Worm (Caenorhabditis elegans): ENCODE measurements around the gene ref-1.

Gene ref-1

DNA sequence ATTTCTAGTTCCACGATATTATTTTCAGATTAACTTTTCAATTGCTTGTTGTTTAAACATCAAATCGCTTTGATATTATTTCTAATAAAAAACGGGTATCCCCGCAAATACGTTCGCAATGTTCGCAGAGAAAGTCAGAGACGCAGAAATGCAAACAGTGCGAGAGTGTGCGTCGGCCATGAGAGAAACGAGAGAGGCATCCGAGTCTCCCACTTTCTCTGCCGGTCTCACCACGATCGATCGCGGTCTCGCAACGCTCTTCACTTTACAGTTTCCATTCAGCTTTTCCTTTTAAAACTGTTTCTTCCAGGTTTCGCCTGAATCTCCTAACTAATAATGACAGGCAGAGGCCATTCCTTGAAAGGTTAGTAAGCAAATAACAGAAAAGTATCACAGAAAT lies 43.9 kb upstream of the ref-1 start, which contains the start of gene F33H1.4:
TSS of gene F33H1.4 (plus strand) at position 311 of the 400 bp plus-strand sequence.
- TF ChIP-seq nhr-237 (tag; optimal IDR thresholded peaks at IDR 0.05): no peak
- TF ChIP-seq fos-1 (tag; optimal IDR thresholded peaks at IDR 0.05): peak; percentile 38
- peak; percentile 48 for TF ChIP-seq sma-9 (GFP tag; optimal IDR thresholded peaks at IDR 0.05)
- TF ChIP-seq sma-9 (tag; optimal IDR thresholded peaks at IDR 0.05): no peak
- peak; percentile 37 for TF ChIP-seq lin-11 (tag; optimal IDR thresholded peaks at IDR 0.05)
- TF ChIP-seq lsy-2 (tag; optimal IDR thresholded peaks at IDR 0.05): peak; percentile 61 to 96
- TF ChIP-seq nhr-11 (tag; optimal IDR thresholded peaks at IDR 0.05): no peak
- no peak for TF ChIP-seq snpc-4 (tag; optimal IDR thresholded peaks at IDR 0.05)
- TF ChIP-seq R02D3.7 (tag; optimal IDR thresholded peaks at IDR 0.05): no peak
- no peak for TF ChIP-seq ama-1 (optimal IDR thresholded peaks at IDR 0.05)
- TF ChIP-seq nhr-21 (tag; optimal IDR thresholded peaks at IDR 0.05): peak; percentile 44
- TF ChIP-seq mdl-1 (tag; optimal IDR thresholded peaks at IDR 0.05): no peak
- TF ChIP-seq ztf-1 (GFP tag; conservative IDR thresholded peaks at IDR 0.05): no peak
- no peak for TF ChIP-seq nhr-12 (tag; optimal IDR thresholded peaks at IDR 0.05)
- TF ChIP-seq nhr-129 (tag; optimal IDR thresholded peaks at IDR 0.05): peak; percentile 47
- no peak for TF ChIP-seq aly-2 (tag; optimal IDR thresholded peaks at IDR 0.05)
- no peak for TF ChIP-seq peb-1 (tag; optimal IDR thresholded peaks at IDR 0.05)
- no peak for TF ChIP-seq nhr-23 (tag; optimal IDR thresholded peaks at IDR 0.05)
- TF ChIP-seq nhr-25 (tag; optimal IDR thresholded peaks at IDR 0.05): no peak
- TF ChIP-seq C34F6.9 (tag; optimal IDR thresholded peaks at IDR 0.05): peak; percentile 76
- TF ChIP-seq unc-62 (GFP tag; optimal IDR thresholded peaks at IDR 0.05): no peak
- TF ChIP-seq dmd-4 (tag; optimal IDR thresholded peaks at IDR 0.05): no peak
- TF ChIP-seq unc-55 (GFP tag; optimal IDR thresholded peaks at IDR 0.05): peak; percentile 71
- TF ChIP-seq blmp-1 (tag; optimal IDR thresholded peaks at IDR 0.05; ENCODE audit: insufficient read depth): peak; percentile 68
- peak; percentile 24 for TF ChIP-seq sma-3 (GFP tag; optimal IDR thresholded peaks at IDR 0.05)
- TF ChIP-seq elt-1 (tag; optimal IDR thresholded peaks at IDR 0.05): no peak
- no peak for TF ChIP-seq ZK546.5 (tag; optimal IDR thresholded peaks at IDR 0.05)
- no peak for TF ChIP-seq egl-27 (tag; optimal IDR thresholded peaks at IDR 0.05)
- no peak for TF ChIP-seq ceh-82 (tag; optimal IDR thresholded peaks at IDR 0.05)
- TF ChIP-seq nhr-6 (tag; optimal IDR thresholded peaks at IDR 0.05): no peak
- TF ChIP-seq lin-13 (GFP tag; optimal IDR thresholded peaks at IDR 0.05): peak; percentile 98

DNA sequence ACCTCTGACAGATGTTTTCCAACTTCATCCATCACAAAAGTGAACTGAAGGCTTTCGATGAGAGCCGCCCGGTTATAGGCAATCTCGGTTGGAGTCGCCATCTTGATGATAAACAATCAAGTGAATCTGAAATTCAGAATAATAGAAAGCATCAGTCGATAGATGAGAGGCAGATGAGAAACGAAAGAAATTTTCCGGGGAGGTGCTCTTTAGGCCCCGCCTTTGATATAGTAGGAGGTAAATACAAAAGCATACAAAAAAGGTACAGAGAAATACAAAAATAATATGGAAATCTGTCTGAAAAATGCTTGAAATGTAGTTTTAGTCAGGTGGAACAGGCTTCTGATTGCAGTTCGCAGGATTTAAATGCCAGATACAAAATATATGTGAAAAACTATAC lies 35.6 kb upstream of the ref-1 start, which contains the start of gene srd-1:
TSS of gene srd-1 (minus strand) at position 101 of the 400 bp plus-strand sequence.
- TF ChIP-seq mbf-1 (tag; optimal IDR thresholded peaks at IDR 0.05): no peak
- no peak for TF ChIP-seq F13H6.1 (tag; optimal IDR thresholded peaks at IDR 0.05)
- TF ChIP-seq peb-1 (tag; optimal IDR thresholded peaks at IDR 0.05): no peak
- TF ChIP-seq ztf-4 (tag; optimal IDR thresholded peaks at IDR 0.05): no peak
- TF ChIP-seq aly-2 (tag; optimal IDR thresholded peaks at IDR 0.05): no peak
- no peak for TF ChIP-seq lin-39 (tag; optimal IDR thresholded peaks at IDR 0.05)
- no peak for TF ChIP-seq elt-1 (tag; optimal IDR thresholded peaks at IDR 0.05)
- no peak for TF ChIP-seq sma-9 (GFP tag; optimal IDR thresholded peaks at IDR 0.05)
- TF ChIP-seq sma-9 (tag; optimal IDR thresholded peaks at IDR 0.05): no peak
- no peak for TF ChIP-seq snpc-4 (tag; optimal IDR thresholded peaks at IDR 0.05)
- no peak for TF ChIP-seq blmp-1 (tag; optimal IDR thresholded peaks at IDR 0.05; ENCODE audit: insufficient read depth)

DNA sequence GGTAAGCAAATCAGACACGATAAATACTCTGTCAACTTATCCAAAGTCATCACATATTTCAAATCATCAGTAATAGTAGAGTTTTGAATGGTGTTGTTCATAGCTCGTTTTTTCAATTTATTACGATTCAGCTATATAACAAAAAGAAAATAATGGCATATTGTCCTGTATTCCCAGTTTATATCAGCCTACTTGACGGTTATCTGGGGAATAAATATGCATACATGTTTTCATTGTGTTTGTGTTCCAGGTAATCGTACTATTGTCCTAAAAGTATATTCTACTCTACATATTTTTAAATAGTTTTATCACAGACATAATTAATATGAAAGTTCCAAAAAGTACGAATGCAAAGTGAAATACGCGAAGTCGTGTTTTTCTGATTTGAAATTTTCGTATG lies 30.5 kb upstream of the ref-1 start, which contains the start of gene srd-2:
TSS of gene srd-2 (minus strand) at position 101 of the 400 bp plus-strand sequence.
- no peak for TF ChIP-seq nhr-77 (tag; optimal IDR thresholded peaks at IDR 0.05)
- no peak for TF ChIP-seq dmd-4 (tag; optimal IDR thresholded peaks at IDR 0.05)
- TF ChIP-seq unc-55 (GFP tag; optimal IDR thresholded peaks at IDR 0.05): no peak
- TF ChIP-seq nhr-25 (tag; optimal IDR thresholded peaks at IDR 0.05): no peak
- no peak for TF ChIP-seq R02D3.7 (tag; optimal IDR thresholded peaks at IDR 0.05)
- TF ChIP-seq ztf-4 (tag; optimal IDR thresholded peaks at IDR 0.05): no peak
- TF ChIP-seq ZK546.5 (tag; optimal IDR thresholded peaks at IDR 0.05): no peak
- no peak for TF ChIP-seq sma-3 (GFP tag; optimal IDR thresholded peaks at IDR 0.05)
- no peak for TF ChIP-seq mbf-1 (tag; optimal IDR thresholded peaks at IDR 0.05)
- TF ChIP-seq nhr-237 (tag; optimal IDR thresholded peaks at IDR 0.05): no peak
- TF ChIP-seq ceh-82 (tag; optimal IDR thresholded peaks at IDR 0.05): no peak
- TF ChIP-seq unc-62 (GFP tag; optimal IDR thresholded peaks at IDR 0.05): no peak
- no peak for TF ChIP-seq blmp-1 (tag; optimal IDR thresholded peaks at IDR 0.05; ENCODE audit: insufficient read depth)
- TF ChIP-seq snpc-4 (tag; optimal IDR thresholded peaks at IDR 0.05): no peak
- TF ChIP-seq unc-39 (tag; optimal IDR thresholded peaks at IDR 0.05): no peak

DNA sequence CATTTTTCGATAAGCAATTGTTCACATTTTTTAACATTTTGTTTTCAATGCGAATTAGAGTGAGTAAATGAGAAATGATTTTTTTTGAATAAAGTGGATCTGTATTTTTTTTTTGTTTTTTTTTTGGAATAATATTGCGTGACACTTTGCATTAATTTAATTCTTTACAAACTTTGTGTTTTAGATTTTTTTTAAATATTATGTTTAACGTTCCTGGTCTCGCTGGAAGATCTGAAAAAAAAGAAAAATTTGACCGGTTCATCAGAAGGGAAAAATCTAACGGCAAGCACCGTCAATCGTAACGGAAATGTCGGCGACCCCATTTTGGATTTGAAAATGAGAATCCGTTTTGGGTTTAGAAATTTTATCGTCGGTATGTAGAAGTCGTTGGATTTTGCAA lies 28.9 kb upstream of the ref-1 start, which contains the start of gene cdc-25.4:
TSS of gene cdc-25.4 (minus strand) at position 101 of the 400 bp plus-strand sequence.
- TF ChIP-seq skn-1 (tag; optimal IDR thresholded peaks at IDR 0.05) (no peak), lin-39 (tag; optimal IDR thresholded peaks at IDR 0.05) (no peak), C34F6.9 (tag; optimal IDR thresholded peaks at IDR 0.05) (no peak), nhr-6 (tag; optimal IDR thresholded peaks at IDR 0.05) (no peak)

All from whole organism, L2 larva.